Fruit fly (Drosophila melanogaster): ENCODE data around the gene CG34150.

- TF ChIP-seq CG15336 (GFP tag; IDR thresholded peaks at IDR 0.05): no peak
- peak; percentile 75 for TF ChIP-seq eg (GFP tag; IDR thresholded peaks at IDR 0.05)
Observed at dm6 chr3R:24787042-24787565, 27.0 kb upstream of the CG34150 start, which contains the start of gene CG5805.
